Worm (Caenorhabditis elegans): ENCODE results near the gene T14B4.1.

- no peak for TF ChIP-seq skn-1 (tag; optimal IDR thresholded peaks at IDR 0.05)
- no peak for TF ChIP-seq dmd-4 (tag; optimal IDR thresholded peaks at IDR 0.05)
- peak; percentile 38 to 65 for TF ChIP-seq lsy-2 (tag; optimal IDR thresholded peaks at IDR 0.05)
Observed at ce11 chrII:6782738-6783163, 46.0 kb downstream of the T14B4.1 start.
